Fruit fly (Drosophila melanogaster) whole organism, embryonic: ENCODE measurements around the gene CG43731.
A peak's percentile ranks its signal among the peaks of the same experiment; 100 is the strongest.

Experiments
- Abd-B ChIP-seq: fragments of 200-800 bp; sonication (Bioruptor generic); optimal IDR thresholded peaks from 2 replicates; lab custom pipeline; 2018; ENCODE audit warnings: missing biosample characterization, mild to moderate bottlenecking, missing genetic modification characterization, moderate library complexity
- Atf-2 ChIP-seq: fragments of 200-800 bp; sonication (Bioruptor generic); optimal IDR thresholded peaks from 2 replicates; lab custom pipeline; 2016; ENCODE audit warnings: missing biosample characterization, missing genetic modification characterization
- Atf3 ChIP-seq: fragments of 200-800 bp; sonication (Bioruptor generic); optimal IDR thresholded peaks from 3 replicates; lab custom pipeline; 2016; ENCODE audit warnings: missing biosample characterization, missing genetic modification characterization
- CG10959 ChIP-seq: fragments of 200-800 bp; sonication (Bioruptor generic); IDR thresholded peaks from 2 replicates; pipeline ENCODE4 v1.3.6; 2022; ENCODE audit warnings: missing biosample characterization, missing genetic modification characterization
- CG13123 ChIP-seq: fragments of 200-800 bp; sonication (Bioruptor generic); optimal IDR thresholded peaks from 2 replicates; lab custom pipeline; 2016; ENCODE audit warnings: missing biosample characterization, missing genetic modification characterization
- CG13296 ChIP-seq: fragments of 200-800 bp; sonication (Bioruptor generic); optimal IDR thresholded peaks from 3 replicates; lab custom pipeline; 2018; ENCODE audit warnings: missing biosample characterization, mild to moderate bottlenecking, missing genetic modification characterization
- CG13775 ChIP-seq: fragments of 200-800 bp; sonication (Bioruptor generic); optimal IDR thresholded peaks from 3 replicates; lab custom pipeline; 2017; ENCODE audit warnings: missing biosample characterization, mild to moderate bottlenecking, missing genetic modification characterization
- CG14014 ChIP-seq: fragments of 200-800 bp; sonication (Bioruptor generic); IDR thresholded peaks from 2 replicates; pipeline ENCODE4 v1.3.6; 2022; ENCODE audit warnings: missing biosample characterization, missing genetic modification characterization
- CG14710 ChIP-seq: fragments of 200-800 bp; sonication (Bioruptor generic); optimal IDR thresholded peaks from 3 replicates; lab custom pipeline; 2019; ENCODE audit warnings: missing biosample characterization, mild to moderate bottlenecking, missing genetic modification characterization, moderate library complexity
- CG1832 ChIP-seq: fragments of 200-800 bp; sonication (Bioruptor generic); optimal IDR thresholded peaks from 2 replicates; lab custom pipeline; 2017; ENCODE audit warnings: missing biosample characterization, mild to moderate bottlenecking, missing genetic modification characterization, inconsistent platforms
- CG31365 ChIP-seq: fragments of 200-800 bp; sonication (Bioruptor generic); optimal IDR thresholded peaks from 2 replicates; lab custom pipeline; 2018; ENCODE audit warnings: missing biosample characterization, mild to moderate bottlenecking, missing genetic modification characterization
- CG43689 ChIP-seq: fragments of 200-800 bp; sonication (Bioruptor generic); IDR thresholded peaks from 2 replicates; pipeline ENCODE4 v1.3.6; 2022; ENCODE audit warnings: missing biosample characterization, missing genetic modification characterization
- CG5180 ChIP-seq: fragments of 200-800 bp; sonication (Bioruptor generic); optimal IDR thresholded peaks from 3 replicates; lab custom pipeline; 2017; ENCODE audit warnings: missing biosample characterization, missing genetic modification characterization, mild to moderate bottlenecking, moderate library complexity, missing genetic modification reagents
- CG6175 ChIP-seq: fragments of 200-800 bp; sonication (Bioruptor generic); IDR thresholded peaks from 3 replicates; pipeline ENCODE4 v1.3.6; 2022; ENCODE audit warnings: missing biosample characterization, missing genetic modification characterization
- CG8089 ChIP-seq: fragments of 200-800 bp; sonication (Bioruptor generic); optimal IDR thresholded peaks from 3 replicates; lab custom pipeline; 2016; ENCODE audit warnings: missing biosample characterization, missing genetic modification characterization
- CG8359 ChIP-seq: fragments of 200-800 bp; sonication (Bioruptor generic); optimal IDR thresholded peaks from 2 replicates; lab custom pipeline; 2017; ENCODE audit warnings: missing biosample characterization, mild to moderate bottlenecking, missing genetic modification characterization, borderline replicate concordance
- Chrac-16 ChIP-seq: fragments of 200-800 bp; sonication (Bioruptor generic); optimal IDR thresholded peaks from 3 replicates; lab custom pipeline; 2016; ENCODE audit warnings: missing biosample characterization, missing genetic modification characterization
- Dp ChIP-seq: fragments of 200-800 bp; sonication (Bioruptor generic); optimal IDR thresholded peaks from 2 replicates; lab custom pipeline; 2018; ENCODE audit warnings: missing biosample characterization, mild to moderate bottlenecking, missing genetic modification characterization, moderate library complexity
- Hey ChIP-seq: fragments of 200-800 bp; sonication (Bioruptor generic); optimal IDR thresholded peaks from 3 replicates; lab custom pipeline; 2018; ENCODE audit warnings: missing biosample characterization, mild to moderate bottlenecking, missing genetic modification characterization
- Hsf ChIP-seq: fragments of 200-800 bp; sonication (Bioruptor generic); optimal IDR thresholded peaks from 3 replicates; lab custom pipeline; 2016; ENCODE audit warnings: missing biosample characterization, missing genetic modification characterization
- Jarid2 ChIP-seq: fragments of 200-800 bp; sonication (Bioruptor generic); optimal IDR thresholded peaks from 3 replicates; lab custom pipeline; 2017; ENCODE audit warnings: mild to moderate bottlenecking, missing biosample characterization, missing genetic modification reagents, missing genetic modification characterization
- Lpt ChIP-seq: fragments of >200 bp; optimal IDR thresholded peaks from 2 replicates; lab custom pipeline; 2018; ENCODE audit warnings: missing biosample characterization, missing genetic modification characterization
- MTF-1 ChIP-seq: fragments of 200-800 bp; sonication (Bioruptor generic); optimal IDR thresholded peaks from 2 replicates; lab custom pipeline; 2018; ENCODE audit warnings: missing biosample characterization, mild to moderate bottlenecking, missing genetic modification characterization, borderline replicate concordance
- Max ChIP-seq: fragments of 200-800 bp; sonication (Bioruptor generic); optimal IDR thresholded peaks from 2 replicates; lab custom pipeline; 2016; ENCODE audit warnings: missing biosample characterization, mild to moderate bottlenecking, missing genetic modification characterization
- Nf-YA ChIP-seq: fragments of 200-800 bp; sonication (Bioruptor generic); IDR thresholded peaks from 2 replicates; pipeline ENCODE4 v1.3.6; 2022; ENCODE audit warnings: missing biosample characterization, missing genetic modification characterization
- Rfx ChIP-seq: fragments of 200-800 bp; sonication (Bioruptor generic); IDR thresholded peaks from 2 replicates; pipeline ENCODE4 v1.3.6; 2022; ENCODE audit warnings: missing biosample characterization, missing genetic modification characterization
- Taf1 ChIP-seq: fragments of 200-800 bp; sonication (Bioruptor generic); IDR thresholded peaks from 2 replicates; pipeline ENCODE4 v1.3.6; 2022; ENCODE audit warnings: missing biosample characterization, missing genetic modification characterization
- Tbp ChIP-seq: fragments of >200 bp; optimal IDR thresholded peaks from 2 replicates; lab custom pipeline; 2018; ENCODE audit warnings: missing biosample characterization, missing genetic modification characterization
- Usf ChIP-seq: fragments of 200-800 bp; sonication (Bioruptor generic); optimal IDR thresholded peaks from 2 replicates; lab custom pipeline; 2017; ENCODE audit warnings: missing genotype, missing biosample characterization, missing genetic modification characterization
- ato ChIP-seq: fragments of 200-800 bp; sonication (Bioruptor generic); IDR thresholded peaks from 2 replicates; pipeline ENCODE4 v1.3.6; 2022; ENCODE audit warnings: missing biosample characterization, missing genetic modification characterization; ENCODE audit not compliant: partially characterized antibody
- caup ChIP-seq: fragments of 200-800 bp; sonication (Bioruptor generic); optimal IDR thresholded peaks from 3 replicates; lab custom pipeline; 2017; ENCODE audit warnings: missing biosample characterization, mild to moderate bottlenecking, missing genetic modification characterization, moderate library complexity; ENCODE audit not compliant: severe bottlenecking
- chif ChIP-seq, 2 experiments: fragments of 200-800 bp; sonication (Bioruptor generic); optimal IDR thresholded peaks; 3 replicates each; lab custom pipeline; 2016; ENCODE audit warnings: missing biosample characterization in 2 of 2, missing genetic modification characterization in 2 of 2
- ci ChIP-seq: fragments of 200-800 bp; sonication (Bioruptor generic); IDR thresholded peaks from 3 replicates; pipeline ENCODE4 v1.3.6; 2022; ENCODE audit warnings: missing biosample characterization, missing genetic modification characterization
- fd3F ChIP-seq: fragments of 200-800 bp; sonication (Bioruptor generic); optimal IDR thresholded peaks from 2 replicates; lab custom pipeline; 2018; ENCODE audit warnings: missing biosample characterization, mild to moderate bottlenecking, missing genetic modification characterization, moderate library complexity
- lilli ChIP-seq: fragments of 200-800 bp; sonication (Bioruptor generic); optimal IDR thresholded peaks from 3 replicates; lab custom pipeline; 2016; ENCODE audit warnings: missing biosample characterization, missing genetic modification characterization
- lola ChIP-seq, 3 experiments: fragments of >200 bp in 2 of 3; fragments of 200-800 bp in 1 of 3; sonication (Bioruptor generic) in 1 of 3; optimal IDR thresholded peaks; 2 replicates each; lab custom pipeline; 2017 to 2019; ENCODE audit warnings: missing biosample characterization in 3 of 3, missing genetic modification characterization in 3 of 3, mild to moderate bottlenecking in 1 of 3, moderate library complexity in 1 of 3
- mld ChIP-seq: fragments of 200-800 bp; sonication (Bioruptor generic); IDR thresholded peaks from 3 replicates; pipeline ENCODE4 v1.3.6; 2022; ENCODE audit warnings: missing biosample characterization, missing genetic modification characterization; ENCODE audit not compliant: partially characterized antibody
- nmo ChIP-seq: fragments of 200-800 bp; sonication (Bioruptor generic); optimal IDR thresholded peaks from 2 replicates; lab custom pipeline; 2018; ENCODE audit warnings: missing biosample characterization, mild to moderate bottlenecking, missing genetic modification characterization, moderate library complexity
- psq ChIP-seq: fragments of 200-800 bp; sonication (Bioruptor generic); optimal IDR thresholded peaks from 2 replicates; lab custom pipeline; 2017; ENCODE audit warnings: missing biosample characterization, missing genetic modification characterization
- sisA ChIP-seq: fragments of 200-800 bp; sonication (Bioruptor generic); IDR thresholded peaks from 2 replicates; pipeline ENCODE4 v1.3.6; 2022; ENCODE audit warnings: missing biosample characterization, missing genetic modification characterization
- ssp ChIP-seq: fragments of 200-800 bp; sonication (Bioruptor generic); IDR thresholded peaks from 2 replicates; pipeline ENCODE4 v1.3.6; 2022; ENCODE audit warnings: missing biosample characterization, missing genetic modification characterization
- stwl ChIP-seq: fragments of 200-800 bp; sonication (Bioruptor generic); optimal IDR thresholded peaks from 3 replicates; lab custom pipeline; 2018; ENCODE audit warnings: missing biosample characterization, mild to moderate bottlenecking, missing genetic modification characterization, moderate library complexity
- wek ChIP-seq: fragments of 200-800 bp; sonication (Bioruptor generic); optimal IDR thresholded peaks from 3 replicates; lab custom pipeline; 2018; ENCODE audit warnings: missing biosample characterization, mild to moderate bottlenecking, missing genetic modification characterization, moderate library complexity
- zf30C ChIP-seq: fragments of 200-800 bp; sonication (Bioruptor generic); optimal IDR thresholded peaks from 3 replicates; lab custom pipeline; 2018; ENCODE audit warnings: missing biosample characterization, mild to moderate bottlenecking, missing genetic modification characterization
- zfh2 ChIP-seq: fragments of 200-800 bp; sonication (Bioruptor generic); optimal IDR thresholded peaks from 2 replicates; lab custom pipeline; 2016; ENCODE audit warnings: missing biosample characterization, missing genetic modification characterization

CG43731 gene

dm6 chr2L:19133465-19134365 is 31.9 kb downstream of the CG43731 start, which contains the start of gene brat (continued):
- TF ChIP-seq lola (GFP tag; optimal IDR thresholded peaks at IDR 0.05; lab: Kevin White, UChicago) = peak in 1 of 3 experiments; percentile 48
- peak; percentile 78 for TF ChIP-seq ssp (GFP tag; lab: Robert Waterston, UW)
- TF ChIP-seq CG13123 (GFP tag; lab: Kevin White, UChicago) = no peak
- TF ChIP-seq CG13296 (GFP tag; lab: Kevin White, UChicago) = no peak
- no peak for TF ChIP-seq Lpt
- TF ChIP-seq MTF-1 (GFP tag; lab: Kevin White, UChicago) = no peak
- TF ChIP-seq lilli = peak; percentile 80
- peak; percentile 21; the same call in 1 of the 3 replicates for TF ChIP-seq ci (GFP tag; lab: Robert Waterston, UW)
- TF ChIP-seq CG13775 (GFP tag; lab: Kevin White, UChicago) = peak; percentile 51
- TF ChIP-seq Tbp (GFP tag; lab: Kevin White, UChicago) = no peak
- no peak for TF ChIP-seq CG31365
- TF ChIP-seq Chrac-16 (GFP tag; lab: Kevin White, UChicago) = peak; percentile 56
- TF ChIP-seq Hsf = peak; percentile 67
- TF ChIP-seq wek (GFP tag; lab: Kevin White, UChicago) = no peak
- peak; percentile 51 for TF ChIP-seq Abd-B (GFP tag; lab: Kevin White, UChicago)
- no peak for TF ChIP-seq caup (GFP tag; lab: Kevin White, UChicago)
- TF ChIP-seq CG43689 = no peak
- TF ChIP-seq stwl (tag; lab: Kevin White, UChicago) = peak; percentile 80
- peak; percentile 44 for TF ChIP-seq Atf3 (GFP tag; lab: Kevin White, UChicago)
- TF ChIP-seq Rfx = peak; percentile 54; the same call in 1 of the 2 replicates
- no peak for TF ChIP-seq zf30C (GFP tag; lab: Kevin White, UChicago)
- peak; percentile 64 for TF ChIP-seq Max (GFP tag; lab: Kevin White, UChicago)
- TF ChIP-seq fd3F (GFP tag; lab: Kevin White, UChicago) = peak; percentile 8
- peak; percentile 22 to 57 for TF ChIP-seq chif (GFP tag; optimal IDR thresholded peaks at IDR 0.05; lab: Kevin White, UChicago)
- TF ChIP-seq sisA (GFP tag; lab: Robert Waterston, UW) = no peak
- TF ChIP-seq Hey (tag; lab: Kevin White, UChicago) = no peak
- peak; percentile 21 for TF ChIP-seq CG8089 (GFP tag; lab: Kevin White, UChicago)
- TF ChIP-seq psq (GFP tag; lab: Kevin White, UChicago) = no peak
- no peak for TF ChIP-seq Usf (GFP tag; lab: Kevin White, UChicago)
- no peak for TF ChIP-seq CG5180 (GFP tag; lab: Kevin White, UChicago)
- no peak for TF ChIP-seq Nf-YA (GFP tag; lab: Robert Waterston, UW)
- TF ChIP-seq CG14710 (tag; lab: Kevin White, UChicago) = peak; percentile 75
- TF ChIP-seq Dp (GFP tag; lab: Kevin White, UChicago) = peak; percentile 40
- TF ChIP-seq CG10959 = no peak
- TF ChIP-seq mld (GFP tag; lab: Robert Waterston, UW) = peak; percentile 78; the same call in 1 of the 3 replicates
- no peak for TF ChIP-seq CG6175
- TF ChIP-seq Atf-2 (GFP tag; lab: Kevin White, UChicago) = peak; percentile 44
- peak; percentile 38; the same call in 1 of the 2 replicates for TF ChIP-seq CG14014 (GFP tag; lab: Robert Waterston, UW)
- TF ChIP-seq Taf1 = 0 out of 2 replicates have a peak, but pooled peaks have one; percentile 40
- TF ChIP-seq zfh2 = peak; percentile 76
- peak; percentile 82 for TF ChIP-seq nmo
- peak; percentile 68 for TF ChIP-seq CG8359 (GFP tag; lab: Kevin White, UChicago)
- TF ChIP-seq Jarid2 (GFP tag; lab: Kevin White, UChicago) = no peak
- no peak for TF ChIP-seq CG1832 (GFP tag; lab: Kevin White, UChicago)
- TF ChIP-seq ato (GFP tag; lab: Robert Waterston, UW) = peak; percentile 68
- TF ChIP-seq, all 482 proteins: peak for 263
